In genomic region chr3R:30766922-30767504, dm6 we compare ENCODE assay signal across 3 fruit fly cellular contexts.
TF ChIP-seq lines count a peak whose summit lies in the region.

No protein-coding gene starts in this region.

- no peak for TF ChIP-seq CTCF in whole organism, embryonic (GFP tag; optimal IDR thresholded peaks at IDR 0.05; lab: Kevin White, UChicago)

TF ChIP-seq in whole organism, embryonic, 481 proteins besides CTCF, POLR2A, EP300 and RAD21 (continues in another document):
- TF ChIP-seq CG2875 (GFP tag; optimal IDR thresholded peaks at IDR 0.05; lab: Kevin White, UChicago) (peak; percentile 49), insv (GFP tag; optimal IDR thresholded peaks at IDR 0.05; lab: Kevin White, UChicago) (no peak), caup (GFP tag; optimal IDR thresholded peaks at IDR 0.05; lab: Kevin White, UChicago; ENCODE audit: severe bottlenecking) (peak; percentile 10), CG11247 (GFP tag; IDR thresholded peaks at IDR 0.05; lab: Robert Waterston, UW) (0 out of 2 replicates have a peak, but pooled peaks have one; percentile 8), gem (tag; optimal IDR thresholded peaks at IDR 0.05; lab: Kevin White, UChicago) (peak; percentile 5), Nf-YA (GFP tag; IDR thresholded peaks at IDR 0.05; lab: Robert Waterston, UW) (no peak), tx (GFP tag; optimal IDR thresholded peaks at IDR 0.05; lab: Kevin White, UChicago) (no peak), CG16813 (GFP tag; IDR thresholded peaks at IDR 0.05; lab: Robert Waterston, UW; ENCODE audit: partially characterized antibody) (no peak), maf-S (GFP tag; optimal IDR thresholded peaks at IDR 0.05; lab: Kevin White, UChicago) (no peak), CG6813 (GFP tag; optimal IDR thresholded peaks at IDR 0.05; lab: Kevin White, UChicago) (peak; percentile 40), CG2116 (GFP tag; optimal IDR thresholded peaks at IDR 0.05; lab: Kevin White, UChicago) (no peak), wor (GFP tag; IDR thresholded peaks at IDR 0.05; lab: Robert Waterston, UW) (no peak), nerfin-1 (tag; optimal IDR thresholded peaks at IDR 0.05; lab: Kevin White, UChicago) (peak; percentile 17), CG6791 (GFP tag; IDR thresholded peaks at IDR 0.05; lab: Robert Waterston, UW; ENCODE audit: partially characterized antibody) (no peak), HHEX (GFP tag; optimal IDR thresholded peaks at IDR 0.05; lab: Kevin White, UChicago) (peak; percentile 31), Deaf1 (tag; optimal IDR thresholded peaks at IDR 0.05; lab: Kevin White, UChicago) (peak; percentile 14), gce (GFP tag; IDR thresholded peaks at IDR 0.05; lab: Robert Waterston, UW) (no peak), Xrp1 (GFP tag; IDR thresholded peaks at IDR 0.05; lab: Robert Waterston, UW) (peak; percentile 48), Trl (optimal IDR thresholded peaks at IDR 0.05; lab: Kevin White, UChicago) (no peak), Trl (GFP tag; optimal IDR thresholded peaks at IDR 0.05; lab: Kevin White, UChicago) (peak; percentile 18), CG13123 (GFP tag; optimal IDR thresholded peaks at IDR 0.05; lab: Kevin White, UChicago) (peak; percentile 11), D (optimal IDR thresholded peaks at IDR 0.05; lab: Kevin White, UChicago) (peak; percentile 48), D (GFP tag; optimal IDR thresholded peaks at IDR 0.05; lab: Kevin White, UChicago) (peak; percentile 32), sr (GFP tag; IDR thresholded peaks at IDR 0.05; lab: Robert Waterston, UW) (peak; percentile 74; the same call in 2 of the 3 replicates), CG33557 (GFP tag; optimal IDR thresholded peaks at IDR 0.05; lab: Kevin White, UChicago) (peak; percentile 67), ac (GFP tag; optimal IDR thresholded peaks at IDR 0.05; lab: Kevin White, UChicago) (peak; percentile 53), sens (GFP tag; lab: Kevin White, UChicago) (peak; percentile 83), CG17359 (tag; optimal IDR thresholded peaks at IDR 0.05; lab: Kevin White, UChicago) (peak; percentile 12), CG4707 (GFP tag; optimal IDR thresholded peaks at IDR 0.05; lab: Kevin White, UChicago) (peak; percentile 39), CG14710 (tag; optimal IDR thresholded peaks at IDR 0.05; lab: Kevin White, UChicago) (peak; percentile 15)

TF ChIP-seq in whole organism, prepupa, 60 proteins besides CTCF, POLR2A, EP300 and RAD21:
- TF ChIP-seq CG7368 (GFP tag; optimal IDR thresholded peaks at IDR 0.05; lab: Kevin White, UChicago) (no peak), Lpt (GFP tag; optimal IDR thresholded peaks at IDR 0.05; lab: Kevin White, UChicago) (no peak), CG3032 (tag; optimal IDR thresholded peaks at IDR 0.05; lab: Kevin White, UChicago) (no peak), Hr4 (GFP tag; optimal IDR thresholded peaks at IDR 0.05; lab: Kevin White, UChicago) (no peak), svp (GFP tag; lab: Kevin White, UChicago) (peak; percentile 43), fkh (GFP tag; optimal IDR thresholded peaks at IDR 0.05; lab: Kevin White, UChicago) (peak; percentile 78)
TF ChIP-seq in whole organism, prepupa: peak in this region for 2.

TF ChIP-seq in whole organism, pupa, 21 proteins besides CTCF, POLR2A, EP300 and RAD21:
- TF ChIP-seq fd96Ca (GFP tag; IDR thresholded peaks at IDR 0.05; lab: Robert Waterston, UW) (0 out of 3 replicates have a peak, but pooled peaks have one; percentile 41), CG12605 (GFP tag; IDR thresholded peaks at IDR 0.05; lab: Robert Waterston, UW) (no peak)
TF ChIP-seq in whole organism, pupa: peak in this region for 1.

Comparison
In these comparisons a context has a peak if more than half of its experiments do, and no peak if none do; other contexts are left out.
1. Of the 7 proteins assayed by ChIP-seq in both whole organism, embryonic and whole organism, prepupa: peak only in whole organism, embryonic: Blimp-1; only in whole organism, prepupa: none; in both: none; in neither: 6.